Worm (Caenorhabditis elegans) whole organism, dauer: ENCODE results near the gene vps-33.1.

ENCODE experiments used
- unc-62 ChIP-seq: sonication (generic microtip); optimal IDR thresholded peaks from 2 replicates; lab custom pipeline; 2017; ENCODE audit warnings: missing biosample characterization, missing genetic modification reagents, missing genetic modification characterization

vps-33.1 gene

ce11 chrIII:8717231-8717694 lies 16.5 kb downstream of the vps-33.1 start, which contains the start of gene mrpl-11:
Gene mrpl-11, plus strand, starts transcription at chrIII:8717644.
- TF ChIP-seq unc-62 (GFP tag; lab: Kevin White, UChicago): no peak

- no peak for TF ChIP-seq unc-62 (GFP tag; lab: Kevin White, UChicago)
Measured at ce11 chrIII:8718592-8718991, 17.9 kb downstream of the vps-33.1 start.

ce11 chrIII:8719105-8719504 lies 18.4 kb downstream of the vps-33.1 start:
- no peak for TF ChIP-seq unc-62 (GFP tag; lab: Kevin White, UChicago)

- no peak for TF ChIP-seq unc-62 (GFP tag; lab: Kevin White, UChicago)
Measured at ce11 chrIII:8719769-8720252, 19.1 kb downstream of the vps-33.1 start, which contains the start of gene hipr-1. Gene hipr-1, plus strand, starts transcription at chrIII:8720202.

ce11 chrIII:8725224-8725623 lies 24.5 kb downstream of the vps-33.1 start:
- no peak for TF ChIP-seq unc-62 (GFP tag; lab: Kevin White, UChicago)

ce11 chrIII:8726019-8726894 lies 25.5 kb downstream of the vps-33.1 start:
- TF ChIP-seq unc-62 (GFP tag; lab: Kevin White, UChicago): no peak

ce11 chrIII:8731310-8731709 lies 30.6 kb downstream of the vps-33.1 start, which contains the start of gene ZK370.4:
Gene ZK370.4, minus strand, starts transcription at chrIII:8731410.
- TF ChIP-seq unc-62 (GFP tag; lab: Kevin White, UChicago): no peak

- no peak for TF ChIP-seq unc-62 (GFP tag; lab: Kevin White, UChicago)
Measured at ce11 chrIII:8731973-8732372, 31.2 kb downstream of the vps-33.1 start.

- TF ChIP-seq unc-62 (GFP tag; lab: Kevin White, UChicago): no peak
Measured at ce11 chrIII:8733237-8733636, 32.5 kb downstream of the vps-33.1 start.

ce11 chrIII:8733667-8734066 lies 32.9 kb downstream of the vps-33.1 start:
- TF ChIP-seq unc-62 (GFP tag; lab: Kevin White, UChicago): no peak

ce11 chrIII:8734327-8734885 lies 33.7 kb downstream of the vps-33.1 start:
- TF ChIP-seq unc-62 (GFP tag; lab: Kevin White, UChicago): no peak

- no peak for TF ChIP-seq unc-62 (GFP tag; lab: Kevin White, UChicago)
Measured at ce11 chrIII:8737391-8737790, 36.7 kb downstream of the vps-33.1 start.

- no peak for TF ChIP-seq unc-62 (GFP tag; lab: Kevin White, UChicago)
Measured at ce11 chrIII:8738289-8738688, 37.6 kb downstream of the vps-33.1 start.

- TF ChIP-seq unc-62 (GFP tag; lab: Kevin White, UChicago): no peak
Measured at ce11 chrIII:8739126-8739525, 38.4 kb downstream of the vps-33.1 start.

- no peak for TF ChIP-seq unc-62 (GFP tag; lab: Kevin White, UChicago)
Measured at ce11 chrIII:8739786-8740185, 39.1 kb downstream of the vps-33.1 start.

- no peak for TF ChIP-seq unc-62 (GFP tag; lab: Kevin White, UChicago)
Measured at ce11 chrIII:8741276-8741860, 40.6 kb downstream of the vps-33.1 start, which contains the start of gene pdhk-2. Gene pdhk-2, minus strand, starts transcription at chrIII:8741412.
